Fruit fly (Drosophila melanogaster): ENCODE data around the gene CG31709.

DNA sequence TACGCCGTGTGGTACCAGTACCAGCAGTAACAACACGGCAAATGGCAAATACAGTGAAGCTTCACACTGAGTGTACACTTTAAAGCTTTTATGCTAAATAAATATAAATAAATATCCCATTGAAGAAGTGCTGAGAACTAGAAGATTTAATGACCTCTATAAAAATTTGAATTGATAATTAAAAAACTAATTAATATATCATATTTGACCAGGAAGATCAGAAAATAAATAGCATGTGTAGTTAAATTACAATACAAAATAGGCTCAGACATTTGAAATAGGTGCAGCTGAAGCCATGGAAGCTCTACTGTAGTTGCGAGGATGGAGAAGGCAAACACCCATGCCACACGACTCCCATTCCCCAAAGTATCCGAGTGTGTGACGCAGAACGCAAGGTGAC, 14.9 kb downstream of the CG31709 start:
- TF ChIP-seq CG1620 (GFP tag; optimal IDR thresholded peaks at IDR 0.05) (no peak), ovo (GFP tag; optimal IDR thresholded peaks at IDR 0.05) (no peak), CG33017 (tag; optimal IDR thresholded peaks at IDR 0.05) (peak; percentile 9), cnc (optimal IDR thresholded peaks at IDR 0.05) (no peak), tj (GFP tag; optimal IDR thresholded peaks at IDR 0.05) (no peak), CG5204 (GFP tag; optimal IDR thresholded peaks at IDR 0.05) (no peak), Crg-1 (GFP tag; optimal IDR thresholded peaks at IDR 0.05) (no peak), CG11617 (GFP tag; optimal IDR thresholded peaks at IDR 0.05) (no peak), pad (GFP tag; optimal IDR thresholded peaks at IDR 0.05) (no peak), CG14711 (tag; optimal IDR thresholded peaks at IDR 0.05) (no peak), CG7101 (tag; optimal IDR thresholded peaks at IDR 0.05) (peak; percentile 2), Hr96 (GFP tag; optimal IDR thresholded peaks at IDR 0.05) (no peak), cic (GFP tag; optimal IDR thresholded peaks at IDR 0.05) (no peak), Mnt (GFP tag; optimal IDR thresholded peaks at IDR 0.05) (no peak)

Measured in whole organism, adult.